Fruit fly (Drosophila melanogaster) whole organism, embryonic: ENCODE data around the gene fit.

Experiments
- Bteb2 ChIP-seq: fragments of 200-800 bp; sonication (Bioruptor generic); optimal IDR thresholded peaks from 2 replicates; lab custom pipeline; 2016; ENCODE audit warnings: missing biosample characterization, missing genetic modification characterization
- CG10366 ChIP-seq: fragments of 200-800 bp; sonication (Bioruptor generic); IDR thresholded peaks from 2 replicates; pipeline ENCODE4 v1.3.6; 2022; ENCODE audit warnings: missing biosample characterization, missing genetic modification characterization
- CG10543 ChIP-seq: fragments of 200-800 bp; sonication (Bioruptor generic); optimal IDR thresholded peaks from 3 replicates; lab custom pipeline; 2017; ENCODE audit warnings: missing biosample characterization, mild to moderate bottlenecking, missing genetic modification characterization, moderate library complexity
- CG12942 ChIP-seq: fragments of 200-800 bp; sonication (Bioruptor generic); optimal IDR thresholded peaks from 3 replicates; lab custom pipeline; 2016; ENCODE audit warnings: missing biosample characterization, missing genetic modification characterization
- CG13624 ChIP-seq: fragments of 200-800 bp; sonication (Bioruptor generic); optimal IDR thresholded peaks from 2 replicates; lab custom pipeline; 2016; ENCODE audit warnings: missing biosample characterization, missing genetic modification characterization
- CG14014 ChIP-seq: fragments of 200-800 bp; sonication (Bioruptor generic); IDR thresholded peaks from 2 replicates; pipeline ENCODE4 v1.3.6; 2022; ENCODE audit warnings: missing biosample characterization, missing genetic modification characterization
- CG14667 ChIP-seq: fragments of 200-800 bp; sonication (Bioruptor generic); IDR thresholded peaks from 2 replicates; pipeline ENCODE4 v1.3.6; 2022; ENCODE audit warnings: missing biosample characterization, missing genetic modification characterization
- CG15011 ChIP-seq: fragments of 200-800 bp; sonication (Bioruptor generic); optimal IDR thresholded peaks from 3 replicates; lab custom pipeline; 2018; ENCODE audit warnings: missing biosample characterization, mild to moderate bottlenecking, missing genetic modification characterization
- CG17385 ChIP-seq: fragments of 200-800 bp; sonication (Bioruptor generic); optimal IDR thresholded peaks from 3 replicates; lab custom pipeline; 2018; ENCODE audit warnings: missing biosample characterization, mild to moderate bottlenecking, missing genetic modification characterization
- CG18476 ChIP-seq: fragments of 200-800 bp; sonication (Bioruptor generic); optimal IDR thresholded peaks from 2 replicates; lab custom pipeline; 2016; ENCODE audit warnings: missing biosample characterization, mild to moderate bottlenecking, missing genetic modification characterization
- CG2116 ChIP-seq: fragments of 200-800 bp; sonication (Bioruptor generic); optimal IDR thresholded peaks from 3 replicates; lab custom pipeline; 2018; ENCODE audit warnings: missing biosample characterization, mild to moderate bottlenecking, missing genetic modification characterization
- CG3281 ChIP-seq: fragments of 200-800 bp; sonication (Bioruptor generic); optimal IDR thresholded peaks from 3 replicates; lab custom pipeline; 2017; ENCODE audit warnings: missing biosample characterization, mild to moderate bottlenecking, missing genetic modification characterization
- CG4360 ChIP-seq: fragments of 200-800 bp; sonication (Bioruptor generic); IDR thresholded peaks from 2 replicates; pipeline ENCODE4 v1.3.6; 2022; ENCODE audit warnings: missing biosample characterization, missing genetic modification characterization
- CG4404 ChIP-seq: fragments of 200-800 bp; sonication (Bioruptor generic); IDR thresholded peaks from 2 replicates; pipeline ENCODE4 v1.3.6; 2022; ENCODE audit warnings: missing biosample characterization, missing genetic modification characterization
- CG4424 ChIP-seq: fragments of 200-800 bp; sonication (Bioruptor generic); optimal IDR thresholded peaks from 3 replicates; lab custom pipeline; 2016; ENCODE audit warnings: missing biosample characterization, missing genetic modification characterization
- CG4617 ChIP-seq: fragments of 200-800 bp; sonication (Bioruptor generic); optimal IDR thresholded peaks from 3 replicates; lab custom pipeline; 2016; ENCODE audit warnings: missing biosample characterization, missing genetic modification characterization, borderline replicate concordance
- CG6654 ChIP-seq: fragments of 200-800 bp; sonication (Bioruptor generic); optimal IDR thresholded peaks from 2 replicates; lab custom pipeline; 2017; ENCODE audit warnings: missing biosample characterization, mild to moderate bottlenecking, missing genetic modification characterization
- CG6765 ChIP-seq: fragments of 200-800 bp; sonication (Bioruptor generic); optimal IDR thresholded peaks from 3 replicates; lab custom pipeline; 2017; ENCODE audit warnings: missing biosample characterization, mild to moderate bottlenecking, missing genetic modification characterization
- CG8290 ChIP-seq, 3 experiments: fragments of 200-800 bp; sonication (Bioruptor generic); optimal IDR thresholded peaks; 2 replicates each; lab custom pipeline; 2016 to 2019; ENCODE audit warnings: missing biosample characterization in 3 of 3, missing genetic modification characterization in 3 of 3, mild to moderate bottlenecking in 2 of 3, moderate library complexity in 1 of 3
- CG9609 ChIP-seq: fragments of 200-800 bp; sonication (Bioruptor generic); optimal IDR thresholded peaks from 3 replicates; lab custom pipeline; 2016; ENCODE audit warnings: missing biosample characterization, missing genetic modification characterization
- CG9876 ChIP-seq: fragments of 200-800 bp; sonication (Bioruptor generic); optimal IDR thresholded peaks from 2 replicates; lab custom pipeline; 2016; ENCODE audit warnings: missing biosample characterization, missing genetic modification characterization
- Camta ChIP-seq: fragments of 200-800 bp; sonication (Bioruptor generic); optimal IDR thresholded peaks from 2 replicates; lab custom pipeline; 2016; ENCODE audit warnings: missing biosample characterization, missing genetic modification characterization
- Drgx ChIP-seq: fragments of 200-800 bp; sonication (Bioruptor generic); IDR thresholded peaks from 2 replicates; pipeline ENCODE4 v1.3.6; 2022; ENCODE audit warnings: missing biosample characterization, missing genetic modification characterization
- Gsc ChIP-seq: fragments of 200-800 bp; sonication (Bioruptor generic); IDR thresholded peaks from 2 replicates; pipeline ENCODE4 v1.3.6; 2022; ENCODE audit warnings: missing biosample characterization, missing genetic modification characterization
- Hand ChIP-seq: fragments of 200-800 bp; sonication (Bioruptor generic); optimal IDR thresholded peaks from 2 replicates; lab custom pipeline; 2017; ENCODE audit warnings: mild to moderate bottlenecking, missing biosample characterization, missing genetic modification reagents, missing genetic modification characterization
- Pdp1 ChIP-seq, 2 experiments: fragments of 200-800 bp; sonication (Bioruptor generic); optimal IDR thresholded peaks; 3 replicates each; lab custom pipeline; 2016; ENCODE audit warnings: missing biosample characterization in 2 of 2, missing genetic modification characterization in 2 of 2, mild to moderate bottlenecking in 1 of 2, moderate library complexity in 1 of 2
- Ravus ChIP-seq: fragments of 200-800 bp; sonication (Bioruptor generic); IDR thresholded peaks from 2 replicates; pipeline ENCODE4 v1.3.6; 2022; ENCODE audit warnings: missing biosample characterization, missing genetic modification characterization
- Rfx ChIP-seq: fragments of 200-800 bp; sonication (Bioruptor generic); IDR thresholded peaks from 2 replicates; pipeline ENCODE4 v1.3.6; 2022; ENCODE audit warnings: missing biosample characterization, missing genetic modification characterization
- Scr ChIP-seq: fragments of 200-800 bp; sonication (Bioruptor generic); IDR thresholded peaks from 2 replicates; pipeline ENCODE4 v1.3.6; 2022; ENCODE audit warnings: missing biosample characterization, missing genetic modification characterization; ENCODE audit not compliant: partially characterized antibody
- Sin3A ChIP-seq: fragments of >200 bp; optimal IDR thresholded peaks from 2 replicates; lab custom pipeline; 2018
- Sox100B ChIP-seq: fragments of 200-800 bp; sonication (Bioruptor generic); optimal IDR thresholded peaks from 3 replicates; lab custom pipeline; 2018; ENCODE audit warnings: missing biosample characterization, mild to moderate bottlenecking, missing genetic modification characterization
- Spps ChIP-seq: fragments of 200-800 bp; sonication (Bioruptor generic); optimal IDR thresholded peaks from 2 replicates; lab custom pipeline; 2018; ENCODE audit warnings: missing biosample characterization, mild to moderate bottlenecking, missing genetic modification characterization
- ac ChIP-seq: fragments of 200-800 bp; sonication (Bioruptor generic); optimal IDR thresholded peaks from 3 replicates; lab custom pipeline; 2017; ENCODE audit warnings: missing biosample characterization, mild to moderate bottlenecking, missing genetic modification characterization
- al ChIP-seq: fragments of 200-800 bp; sonication (Bioruptor generic); IDR thresholded peaks from 2 replicates; pipeline ENCODE4 v1.3.6; 2022; ENCODE audit warnings: missing biosample characterization, missing genetic modification characterization
- aop ChIP-seq: fragments of 200-800 bp; sonication (Bioruptor generic); IDR thresholded peaks from 2 replicates; pipeline ENCODE4 v1.3.6; 2022; ENCODE audit warnings: missing biosample characterization, missing genetic modification characterization
- ara ChIP-seq: fragments of 200-800 bp; sonication (Bioruptor generic); IDR thresholded peaks from 2 replicates; pipeline ENCODE4 v1.3.6; 2022; ENCODE audit warnings: missing biosample characterization, missing genetic modification characterization
- az2 ChIP-seq: fragments of 200-800 bp; sonication (Bioruptor generic); optimal IDR thresholded peaks from 3 replicates; lab custom pipeline; 2016; ENCODE audit warnings: missing biosample characterization, missing genetic modification characterization
- dati ChIP-seq: fragments of 200-800 bp; sonication (Bioruptor generic); IDR thresholded peaks from 2 replicates; pipeline ENCODE4 v1.3.6; 2022; ENCODE audit warnings: missing biosample characterization, missing genetic modification characterization
- dysf ChIP-seq: fragments of 200-800 bp; sonication (Bioruptor generic); IDR thresholded peaks from 3 replicates; pipeline ENCODE4 v1.3.6; 2022; ENCODE audit warnings: missing biosample characterization, missing genetic modification characterization
- her ChIP-seq: fragments of 200-800 bp; sonication (Bioruptor generic); optimal IDR thresholded peaks from 2 replicates; lab custom pipeline; 2016; ENCODE audit warnings: missing biosample characterization, missing genetic modification characterization
- klu ChIP-seq: fragments of 200-800 bp; sonication (Bioruptor generic); IDR thresholded peaks from 2 replicates; pipeline ENCODE4 v1.3.6; 2022; ENCODE audit warnings: missing biosample characterization, missing genetic modification characterization
- kni ChIP-seq: fragments of 200-800 bp; sonication (Bioruptor generic); optimal IDR thresholded peaks from 3 replicates; lab custom pipeline; 2017; ENCODE audit warnings: mild to moderate bottlenecking, missing biosample characterization, missing genetic modification reagents, missing genetic modification characterization
- stwl ChIP-seq: fragments of 200-800 bp; sonication (Bioruptor generic); optimal IDR thresholded peaks from 3 replicates; lab custom pipeline; 2018; ENCODE audit warnings: missing biosample characterization, mild to moderate bottlenecking, missing genetic modification characterization, moderate library complexity
- tup ChIP-seq: fragments of 200-800 bp; sonication (Bioruptor generic); optimal IDR thresholded peaks from 2 replicates; lab custom pipeline; 2016; ENCODE audit warnings: missing biosample characterization, mild to moderate bottlenecking, missing genetic modification characterization, moderate library complexity
- unpg ChIP-seq: fragments of 200-800 bp; sonication (Bioruptor generic); optimal IDR thresholded peaks from 3 replicates; lab custom pipeline; 2018; ENCODE audit warnings: missing biosample characterization, mild to moderate bottlenecking, missing genetic modification characterization, moderate library complexity
- vfl ChIP-seq: fragments of 200-800 bp; sonication (Bioruptor generic); optimal IDR thresholded peaks from 2 replicates; lab custom pipeline; 2016; ENCODE audit warnings: missing biosample characterization, missing genetic modification characterization
- zen ChIP-seq: fragments of 200-800 bp; sonication (Bioruptor generic); optimal IDR thresholded peaks from 3 replicates; lab custom pipeline; 2018; ENCODE audit warnings: missing biosample characterization, mild to moderate bottlenecking, missing genetic modification characterization, moderate library complexity
- zen2 ChIP-seq: fragments of 200-800 bp; sonication (Bioruptor generic); IDR thresholded peaks from 3 replicates; pipeline ENCODE4 v1.3.6; 2022; ENCODE audit warnings: missing biosample characterization, missing genetic modification characterization; ENCODE audit not compliant: partially characterized antibody
- zfh1 ChIP-seq: fragments of 200-800 bp; sonication (Bioruptor generic); IDR thresholded peaks from 3 replicates; pipeline ENCODE4 v1.3.6; 2022; ENCODE audit warnings: missing biosample characterization, missing genetic modification characterization

The fit gene

dm6 chr3R:21862137-21862850, 22.0 kb downstream of the fit start (continued):
- TF ChIP-seq al (GFP tag; lab: Robert Waterston, UW) = no peak
- peak; percentile 25 for TF ChIP-seq Hand
- TF ChIP-seq ara = peak; percentile 90
- peak; percentile 4 for TF ChIP-seq CG4617
- peak; percentile 32; the same call in 1 of the 2 replicates for TF ChIP-seq CG4404 (GFP tag; lab: Robert Waterston, UW)
- TF ChIP-seq CG18476 (GFP tag; lab: Kevin White, UChicago) = peak; percentile 31
- peak; percentile 86 for TF ChIP-seq zfh1 (GFP tag; lab: Robert Waterston, UW)
- peak; percentile 85 for TF ChIP-seq az2 (GFP tag; lab: Kevin White, UChicago)
- TF ChIP-seq CG17385 (GFP tag; lab: Kevin White, UChicago) = peak; percentile 77
- TF ChIP-seq CG12942 = peak; percentile 69
- TF ChIP-seq aop (GFP tag; lab: Robert Waterston, UW) = 0 out of 2 replicates have a peak, but pooled peaks have one; percentile 42
- peak; percentile 50; the same call in 1 of the 3 replicates for TF ChIP-seq dysf
- TF ChIP-seq CG10543 (GFP tag; lab: Kevin White, UChicago) = no peak
- TF ChIP-seq CG9609 (GFP tag; lab: Kevin White, UChicago) = no peak
- peak; percentile 8 for TF ChIP-seq CG6654 (GFP tag; lab: Kevin White, UChicago)
- no peak; the same call in 1 of the 2 replicates for TF ChIP-seq CG4360
- TF ChIP-seq CG4424 (GFP tag; lab: Kevin White, UChicago) = peak; percentile 64
- TF ChIP-seq zen2 (GFP tag; lab: Robert Waterston, UW) = no peak
- no peak for TF ChIP-seq CG9876 (GFP tag; lab: Kevin White, UChicago)
- TF ChIP-seq Bteb2 (GFP tag; lab: Kevin White, UChicago) = no peak
- TF ChIP-seq Sin3A (lab: Kevin White, UChicago) = no peak
- TF ChIP-seq CG3281 (GFP tag; lab: Kevin White, UChicago) = peak; percentile 4
- peak; percentile 92 for TF ChIP-seq Drgx (GFP tag; lab: Robert Waterston, UW)
- peak; percentile 73 for TF ChIP-seq Sox100B (GFP tag; lab: Kevin White, UChicago)
- TF ChIP-seq Ravus (GFP tag; lab: Robert Waterston, UW) = no peak
- no peak for TF ChIP-seq CG15011 (GFP tag; lab: Kevin White, UChicago)
- no peak for TF ChIP-seq stwl (tag; lab: Kevin White, UChicago)
- peak; percentile 30 for TF ChIP-seq zen
- TF ChIP-seq CG2116 (GFP tag; lab: Kevin White, UChicago) = peak; percentile 41
- peak; percentile 59 for TF ChIP-seq Camta
- TF ChIP-seq CG14014 (GFP tag; lab: Robert Waterston, UW) = peak; percentile 59; the same call in 1 of the 2 replicates
- TF ChIP-seq kni = peak; percentile 65
- no peak for TF ChIP-seq CG14667 (GFP tag; lab: Robert Waterston, UW)
- TF ChIP-seq her (GFP tag; lab: Kevin White, UChicago) = peak; percentile 41
- peak; percentile 47 for TF ChIP-seq tup (GFP tag; lab: Kevin White, UChicago)
- TF ChIP-seq Scr (GFP tag; lab: Robert Waterston, UW) = no peak
- TF ChIP-seq CG6765 = no peak
- TF ChIP-seq vfl = peak; percentile 0
- TF ChIP-seq CG8290 (GFP tag; optimal IDR thresholded peaks at IDR 0.05; lab: Kevin White, UChicago) = peak; percentile 68
- TF ChIP-seq CG8290 (tag; optimal IDR thresholded peaks at IDR 0.05; lab: Kevin White, UChicago) = peak; percentile 15 to 39
- peak in 1 of 2 experiments; percentile 74 for TF ChIP-seq Pdp1 (GFP tag; optimal IDR thresholded peaks at IDR 0.05; lab: Kevin White, UChicago)
- TF ChIP-seq CG13624 (GFP tag; lab: Kevin White, UChicago) = no peak
- TF ChIP-seq Gsc = no peak
- TF ChIP-seq klu = no peak
- TF ChIP-seq dati = peak; percentile 59; the same call in 1 of the 2 replicates
- no peak for TF ChIP-seq Rfx
- TF ChIP-seq CG10366 (GFP tag; lab: Robert Waterston, UW) = peak; percentile 76
- peak; percentile 56 for TF ChIP-seq Spps (tag; lab: Kevin White, UChicago)
- peak; percentile 95 for TF ChIP-seq unpg (GFP tag; lab: Kevin White, UChicago)
- peak; percentile 48 for TF ChIP-seq ac (GFP tag; lab: Kevin White, UChicago)
